Fruit fly (Drosophila melanogaster) whole organism, adult: ENCODE results near the gene CG43348.

Experiments used
- CG12768 ChIP-seq: fragments of 200-800 bp; sonication (Bioruptor generic); optimal IDR thresholded peaks from 2 replicates; lab custom pipeline; 2017; ENCODE audit warnings: missing biosample characterization, missing genetic modification characterization, mild to moderate bottlenecking, moderate library complexity, missing genetic modification reagents
- CG14711 ChIP-seq: fragments of 200-800 bp; sonication (Bioruptor generic); optimal IDR thresholded peaks from 2 replicates; lab custom pipeline; 2018; ENCODE audit warnings: missing biosample characterization, mild to moderate bottlenecking, missing genetic modification characterization, moderate library complexity
- CG5204 ChIP-seq: fragments of 200-800 bp; sonication (Bioruptor generic); optimal IDR thresholded peaks from 2 replicates; lab custom pipeline; 2016; ENCODE audit warnings: missing biosample characterization, missing genetic modification characterization
- CG7101 ChIP-seq: fragments of 200-800 bp; sonication (Bioruptor generic); optimal IDR thresholded peaks from 2 replicates; lab custom pipeline; 2018; ENCODE audit warnings: missing biosample characterization, mild to moderate bottlenecking, missing genetic modification characterization, moderate library complexity
- Hr96 ChIP-seq: fragments of 200-800 bp; sonication (Bioruptor generic); optimal IDR thresholded peaks from 2 replicates; lab custom pipeline; 2016; ENCODE audit warnings: missing biosample characterization, missing genetic modification characterization
- Mnt ChIP-seq: fragments of 200-800 bp; sonication (Bioruptor generic); optimal IDR thresholded peaks from 2 replicates; lab custom pipeline; 2016; ENCODE audit warnings: missing biosample characterization, mild to moderate bottlenecking, missing genetic modification characterization
- kay ChIP-seq: fragments of 200-800 bp; sonication (Bioruptor generic); peaks from one replicate; lab custom pipeline; 2016; ENCODE audit warnings: missing biosample characterization, missing genetic modification characterization, borderline replicate concordance

dm6 chr2L:1152693-1153092 is 46.5 kb upstream of the CG43348 start:
- TF ChIP-seq Mnt (GFP tag; lab: Kevin White, UChicago) = no peak
- no peak for TF ChIP-seq CG12768 (GFP tag; lab: Kevin White, UChicago)
- no peak for TF ChIP-seq Hr96
- no peak for TF ChIP-seq CG14711 (tag; lab: Kevin White, UChicago)
- TF ChIP-seq CG5204 (GFP tag; lab: Kevin White, UChicago) = no peak
- no peak for TF ChIP-seq kay (GFP tag; lab: Kevin White, UChicago)
- no peak for TF ChIP-seq CG7101 (tag; lab: Kevin White, UChicago)
